Worm (Caenorhabditis elegans) whole organism, young adult: ENCODE measurements around the gene psa-3.

Experiments used
- K11D2.4 ChIP-seq: fragments of 200-800 bp; sonication (Bioruptor generic); IDR thresholded peaks from 2 replicates; pipeline ENCODE4 v1.3.6; 2022; ENCODE audit warnings: missing genetic modification reagents, missing genetic modification characterization, missing compliant biosample characterization
- ets-4 ChIP-seq: fragments of 200-800 bp; sonication (Bioruptor generic); optimal IDR thresholded peaks from 2 replicates; lab custom pipeline; 2018; ENCODE audit warnings: mild to moderate bottlenecking, missing genetic modification characterization, missing compliant biosample characterization
- him-1 ChIP-seq: sonication (generic microtip); optimal IDR thresholded peaks from 2 replicates; lab custom pipeline; 2016; ENCODE audit warnings: missing genotype, missing genetic modification reagents, missing genetic modification characterization, missing compliant biosample characterization
- nfya-1 ChIP-seq: sonication (generic microtip); optimal IDR thresholded peaks from 2 replicates; lab custom pipeline; 2017; ENCODE audit warnings: antibody characterized with exemption, missing compliant biosample characterization, missing genetic modification characterization, borderline replicate concordance; ENCODE audit not compliant: insufficient read depth
- nhr-179 ChIP-seq: sonication (generic microtip); optimal IDR thresholded peaks from 2 replicates; lab custom pipeline; 2016; ENCODE audit warnings: mild to moderate bottlenecking, missing genetic modification characterization, missing compliant biosample characterization
- rcor-1 ChIP-seq: fragments of 200-800 bp; sonication (Bioruptor generic); IDR thresholded peaks from 2 replicates; pipeline ENCODE4 v1.3.6; 2022; ENCODE audit warnings: missing genetic modification reagents, missing genetic modification characterization, missing compliant biosample characterization
- snpc-4 ChIP-seq, 5 experiments: fragments of 150-350 bp in 1 of 5; sonication (generic microtip) in 4 of 5; optimal IDR thresholded peaks; 2 replicates each; lab custom pipeline; 2014 to 2018; ENCODE audit warnings: missing genetic modification characterization in 5 of 5, missing biosample characterization in 3 of 5, antibody characterized with exemption in 2 of 5, mild to moderate bottlenecking in 2 of 5, missing compliant biosample characterization in 2 of 5, missing genotype in 2 of 5, moderate library complexity in 2 of 5, missing genetic modification reagents in 1 of 5

- no peak for TF ChIP-seq rcor-1 (GFP tag; lab: Robert Waterston, UW)
- TF ChIP-seq K11D2.4 (GFP tag; lab: Robert Waterston, UW): no peak
- TF ChIP-seq nfya-1 (tag; lab: Kevin White, UChicago): no peak
- no peak for TF ChIP-seq ets-4 (GFP tag; lab: Kevin White, UChicago)
- no peak for TF ChIP-seq snpc-4 (GFP tag; optimal IDR thresholded peaks at IDR 0.05; lab: Kevin White, UChicago)
- TF ChIP-seq snpc-4 (tag; optimal IDR thresholded peaks at IDR 0.05; lab: Kevin White, UChicago): no peak
- TF ChIP-seq him-1 (tag; lab: Kevin White, UChicago): no peak
- no peak for TF ChIP-seq nhr-179 (tag; lab: Kevin White, UChicago)
Measured at ce11 chrX:15384090-15384624, 23.6 kb upstream of the psa-3 start.
